Worm (Caenorhabditis elegans) whole organism, L2 larva: ENCODE data around the gene ZK688.4.
A peak's percentile ranks its signal among the peaks of the same experiment; 100 is the strongest.

Source experiments
- C34F6.9 ChIP-seq: fragments of 150-350 bp; optimal IDR thresholded peaks from 2 replicates; lab custom pipeline; 2014; ENCODE audit warnings: missing biosample characterization, missing genetic modification characterization
- F13H6.1 ChIP-seq: sonication (generic microtip); optimal IDR thresholded peaks from 2 replicates; lab custom pipeline; 2016; ENCODE audit warnings: missing genetic modification characterization, missing compliant biosample characterization
- R02D3.7 ChIP-seq: fragments of 150-350 bp; optimal IDR thresholded peaks from 2 replicates; lab custom pipeline; 2014; ENCODE audit warnings: missing biosample characterization, missing genetic modification characterization
- Y55F3AM.14 ChIP-seq: fragments of 200-800 bp; sonication (Bioruptor generic); optimal IDR thresholded peaks from 2 replicates; lab custom pipeline; 2018; ENCODE audit warnings: mild to moderate bottlenecking, missing genetic modification characterization, missing compliant biosample characterization
- ZK546.5 ChIP-seq: sonication (generic microtip); optimal IDR thresholded peaks from 2 replicates; lab custom pipeline; 2017; ENCODE audit warnings: missing biosample characterization, missing genetic modification characterization
- alr-1 ChIP-seq: fragments of 150-350 bp; optimal IDR thresholded peaks from 2 replicates; lab custom pipeline; 2014; ENCODE audit warnings: missing biosample characterization, missing genetic modification characterization
- ama-1 ChIP-seq: fragments of 150-350 bp; optimal IDR thresholded peaks from 2 replicates; lab custom pipeline; 2018; ENCODE audit warnings: inconsistent platforms
- blmp-1 ChIP-seq: sonication (generic microtip); optimal IDR thresholded peaks from 2 replicates; lab custom pipeline; 2017; ENCODE audit warnings: missing genetic modification characterization, mild to moderate bottlenecking, missing compliant biosample characterization, antibody characterized with exemption, moderate library complexity; ENCODE audit not compliant: insufficient read depth
- ceh-16 ChIP-seq: fragments of 150-350 bp; optimal IDR thresholded peaks from 2 replicates; lab custom pipeline; 2014; ENCODE audit warnings: missing biosample characterization, missing genetic modification characterization
- ceh-82 ChIP-seq: fragments of 150-350 bp; optimal IDR thresholded peaks from 2 replicates; lab custom pipeline; 2014; ENCODE audit warnings: missing biosample characterization, missing genetic modification characterization
- crh-2 ChIP-seq: sonication (generic microtip); optimal IDR thresholded peaks from 2 replicates; lab custom pipeline; 2017; ENCODE audit warnings: missing biosample characterization, missing genetic modification characterization
- egl-27 ChIP-seq: sonication (generic microtip); optimal IDR thresholded peaks from 3 replicates; lab custom pipeline; 2017; ENCODE audit warnings: missing biosample characterization, missing genetic modification reagents, missing genetic modification characterization
- elt-1 ChIP-seq: fragments of 150-350 bp; optimal IDR thresholded peaks from 2 replicates; lab custom pipeline; 2014; ENCODE audit warnings: missing biosample characterization, missing genetic modification characterization
- elt-3 ChIP-seq: sonication (generic microtip); optimal IDR thresholded peaks from 2 replicates; lab custom pipeline; 2017; ENCODE audit warnings: missing biosample characterization, missing genetic modification characterization
- fos-1 ChIP-seq: fragments of 150-350 bp; optimal IDR thresholded peaks from 2 replicates; lab custom pipeline; 2014; ENCODE audit warnings: missing biosample characterization, missing genetic modification characterization
- gmeb-1 ChIP-seq: fragments of 150-350 bp; optimal IDR thresholded peaks from 2 replicates; lab custom pipeline; 2014; ENCODE audit warnings: missing biosample characterization, missing genetic modification characterization
- lin-11 ChIP-seq: fragments of 150-350 bp; sonication (generic microtip); optimal IDR thresholded peaks from 2 replicates; lab custom pipeline; 2014; ENCODE audit warnings: missing biosample characterization, missing genetic modification characterization, inconsistent platforms, mixed read lengths
- lin-39 ChIP-seq: fragments of 150-350 bp; optimal IDR thresholded peaks from 2 replicates; lab custom pipeline; 2014; ENCODE audit warnings: missing biosample characterization, missing genetic modification reagents, missing genetic modification characterization
- lsy-2 ChIP-seq, 2 experiments: fragments of 150-350 bp in 1 of 2; sonication (generic microtip) in 1 of 2; optimal IDR thresholded peaks; 2 replicates each; lab custom pipeline; 2014 to 2017; ENCODE audit warnings: missing biosample characterization in 2 of 2, missing genetic modification characterization in 2 of 2
- mab-5 ChIP-seq: fragments of 150-350 bp; optimal IDR thresholded peaks from 2 replicates; lab custom pipeline; 2014; ENCODE audit warnings: missing biosample characterization, missing genetic modification characterization
- mbf-1 ChIP-seq: sonication (generic microtip); optimal IDR thresholded peaks from 2 replicates; lab custom pipeline; 2017; ENCODE audit warnings: missing biosample characterization, missing genetic modification characterization
- mdl-1 ChIP-seq, 2 experiments: fragments of 150-350 bp in 1 of 2; sonication (generic microtip) in 1 of 2; optimal IDR thresholded peaks; 2 replicates each; lab custom pipeline; 2017; ENCODE audit warnings: missing biosample characterization in 2 of 2, missing genetic modification characterization in 2 of 2
- nhr-11 ChIP-seq: fragments of 150-350 bp; optimal IDR thresholded peaks from 2 replicates; lab custom pipeline; 2014; ENCODE audit warnings: missing biosample characterization, missing genetic modification characterization
- nhr-129 ChIP-seq: fragments of 150-350 bp; optimal IDR thresholded peaks from 2 replicates; lab custom pipeline; 2014; ENCODE audit warnings: missing biosample characterization, missing genetic modification characterization
- nhr-21 ChIP-seq: fragments of 150-350 bp; optimal IDR thresholded peaks from 2 replicates; lab custom pipeline; 2014; ENCODE audit warnings: missing biosample characterization, missing genetic modification characterization
- nhr-237 ChIP-seq: fragments of 150-350 bp; optimal IDR thresholded peaks from 2 replicates; lab custom pipeline; 2014; ENCODE audit warnings: missing biosample characterization, missing genetic modification characterization
- nhr-25 ChIP-seq: fragments of 150-350 bp; sonication (generic microtip); optimal IDR thresholded peaks from 3 replicates; lab custom pipeline; 2014; ENCODE audit warnings: missing biosample characterization, missing genetic modification characterization
- nhr-6 ChIP-seq: fragments of 150-350 bp; optimal IDR thresholded peaks from 2 replicates; lab custom pipeline; 2014; ENCODE audit warnings: missing biosample characterization, missing genetic modification characterization
- nhr-77 ChIP-seq: fragments of 150-350 bp; optimal IDR thresholded peaks from 2 replicates; lab custom pipeline; 2014; ENCODE audit warnings: missing biosample characterization, missing genetic modification characterization
- sem-4 ChIP-seq: fragments of 150-350 bp; optimal IDR thresholded peaks from 2 replicates; lab custom pipeline; 2014; ENCODE audit warnings: missing biosample characterization, missing genetic modification reagents, missing genetic modification characterization
- skn-1 ChIP-seq: sonication (generic microtip); optimal IDR thresholded peaks from 2 replicates; lab custom pipeline; 2017; ENCODE audit warnings: missing biosample characterization, missing genetic modification characterization
- sma-3 ChIP-seq: sonication (generic microtip); optimal IDR thresholded peaks from 2 replicates; lab custom pipeline; 2016; ENCODE audit warnings: missing genetic modification reagents, missing genetic modification characterization, missing compliant biosample characterization
- sma-9 ChIP-seq, 2 experiments: fragments of 150-350 bp in 1 of 2; sonication (generic microtip) in 1 of 2; optimal IDR thresholded peaks; 2 replicates each; lab custom pipeline; 2014 to 2016; ENCODE audit warnings: missing genetic modification characterization in 2 of 2, mild to moderate bottlenecking in 1 of 2, missing biosample characterization in 1 of 2, missing compliant biosample characterization in 1 of 2, missing genetic modification reagents in 1 of 2, moderate library complexity in 1 of 2
- snpc-4 ChIP-seq: fragments of 150-350 bp; optimal IDR thresholded peaks from 2 replicates; lab custom pipeline; 2014; ENCODE audit warnings: missing biosample characterization, missing genetic modification characterization
- unc-39 ChIP-seq: fragments of 150-350 bp; optimal IDR thresholded peaks from 2 replicates; lab custom pipeline; 2014; ENCODE audit warnings: missing biosample characterization, missing genetic modification characterization
- unc-55 ChIP-seq: fragments of 150-350 bp; sonication (generic microtip); optimal IDR thresholded peaks from 3 replicates; lab custom pipeline; 2014; ENCODE audit warnings: missing biosample characterization, missing genetic modification reagents, missing genetic modification characterization
- unc-62 ChIP-seq: fragments of 150-350 bp; optimal IDR thresholded peaks from 2 replicates; lab custom pipeline; 2014; ENCODE audit warnings: missing biosample characterization, missing genetic modification reagents, missing genetic modification characterization
- zag-1 ChIP-seq: fragments of 150-350 bp; optimal IDR thresholded peaks from 2 replicates; lab custom pipeline; 2014; ENCODE audit warnings: missing biosample characterization, missing genetic modification characterization
- ztf-4 ChIP-seq: fragments of 150-350 bp; optimal IDR thresholded peaks from 2 replicates; lab custom pipeline; 2014; ENCODE audit warnings: missing biosample characterization, missing genetic modification characterization

ZK688.4 gene

ce11 chrIII:7878852-7879329 lies 15.9 kb upstream of the ZK688.4 start, which contains the start of gene sup-18:
Gene sup-18 (minus strand): TSS chrIII:7878902.
- TF ChIP-seq F13H6.1 (tag; lab: Kevin White, UChicago) (no peak), mab-5 (tag; lab: Kevin White, UChicago) (no peak)

DNA sequence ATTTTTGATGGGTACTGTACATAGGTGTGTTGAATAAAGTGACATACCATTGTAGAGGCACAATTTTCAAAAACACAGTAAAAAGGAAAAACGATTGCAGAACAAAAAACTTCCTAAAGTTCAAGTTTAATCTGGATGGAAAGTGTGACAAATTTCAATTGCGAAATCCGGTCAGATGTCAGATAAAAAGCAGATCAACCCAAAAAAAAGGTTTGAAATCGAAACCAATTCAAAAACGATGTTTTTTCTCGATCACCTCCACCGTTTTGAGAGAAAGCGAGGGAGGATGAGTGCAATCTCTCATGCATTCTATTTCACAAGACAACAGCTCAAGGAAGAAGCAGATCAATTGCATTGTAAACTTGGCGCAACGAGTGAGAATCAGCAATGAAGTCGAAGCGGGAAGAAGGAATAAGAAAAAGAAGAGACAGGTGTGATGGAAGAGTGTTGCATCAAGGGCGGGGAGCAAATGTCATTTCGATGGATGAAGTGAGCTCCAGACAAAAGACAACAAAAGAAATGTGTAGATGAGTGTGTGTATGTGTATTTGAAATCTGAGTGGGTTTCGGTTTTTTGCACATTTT lies 14.6 kb upstream of the ZK688.4 start:
- TF ChIP-seq nhr-129, result peak; percentile 77
- no peak for TF ChIP-seq lin-39 (tag; lab: Kevin White, UChicago)
- TF ChIP-seq nhr-25, result no peak
- TF ChIP-seq F13H6.1 (tag; lab: Kevin White, UChicago), result peak; percentile 46
- no peak for TF ChIP-seq Y55F3AM.14
- peak; percentile 49 for TF ChIP-seq C34F6.9
- TF ChIP-seq mbf-1 (tag; lab: Kevin White, UChicago), result no peak
- peak in 1 of 2 experiments; percentile 26 for TF ChIP-seq lsy-2 (tag; optimal IDR thresholded peaks at IDR 0.05; lab: Kevin White, UChicago)
- peak; percentile 22 for TF ChIP-seq sma-9 (GFP tag; optimal IDR thresholded peaks at IDR 0.05; lab: Kevin White, UChicago)
- TF ChIP-seq sma-9 (tag; optimal IDR thresholded peaks at IDR 0.05; lab: Kevin White, UChicago), result no peak
- TF ChIP-seq, all 48 proteins: peak for 5

ce11 chrIII:7882900-7883299 lies 11.9 kb upstream of the ZK688.4 start, which contains the start of gene ZK688.9:
Gene ZK688.9 (minus strand): TSS chrIII:7883000.
- TF ChIP-seq R02D3.7, result no peak
- no peak for TF ChIP-seq egl-27 (tag; lab: Kevin White, UChicago)
- no peak for TF ChIP-seq lsy-2 (tag; optimal IDR thresholded peaks at IDR 0.05; lab: Kevin White, UChicago)
- no peak for TF ChIP-seq sma-3 (GFP tag; lab: Kevin White, UChicago)
- TF ChIP-seq lin-39 (tag; lab: Kevin White, UChicago), result no peak
- TF ChIP-seq unc-39, result no peak
- TF ChIP-seq unc-62, result no peak
- TF ChIP-seq nhr-21 (tag; lab: Kevin White, UChicago), result no peak

ce11 chrIII:7884863-7885262 lies 10.0 kb upstream of the ZK688.4 start, which contains the start of gene ZK688.11:
Gene ZK688.11 (minus strand): TSS chrIII:7884963.
- TF ChIP-seq elt-3, result no peak
- no peak for TF ChIP-seq gmeb-1 (tag; lab: Kevin White, UChicago)
- TF ChIP-seq blmp-1 (tag; lab: Kevin White, UChicago), result no peak

DNA sequence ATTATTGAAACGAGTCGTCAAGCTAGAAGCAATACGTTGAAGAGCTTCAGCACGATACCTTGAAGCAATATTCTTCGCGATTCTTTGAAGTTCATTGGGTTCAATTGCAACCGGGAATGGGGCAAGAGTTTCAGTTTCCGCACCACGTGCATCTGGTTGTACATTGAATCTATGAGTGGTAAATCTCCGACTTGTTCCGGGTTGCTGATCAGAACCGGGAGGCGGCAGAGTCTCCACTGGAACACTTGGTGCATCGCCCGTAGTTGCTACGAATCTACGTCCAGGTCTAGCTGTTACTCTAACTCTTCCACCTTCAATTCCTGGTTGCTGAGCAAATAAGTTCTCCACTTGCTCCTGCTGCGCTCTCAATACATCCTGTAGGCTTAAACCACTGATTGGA lies 5.8 kb upstream of the ZK688.4 start:
- no peak for TF ChIP-seq mdl-1 (tag; optimal IDR thresholded peaks at IDR 0.05; lab: Kevin White, UChicago)
- TF ChIP-seq snpc-4 (tag; lab: Kevin White, UChicago), result no peak
- no peak for TF ChIP-seq fos-1 (tag; lab: Kevin White, UChicago)
- TF ChIP-seq ceh-16 (tag; lab: Kevin White, UChicago), result no peak

DNA sequence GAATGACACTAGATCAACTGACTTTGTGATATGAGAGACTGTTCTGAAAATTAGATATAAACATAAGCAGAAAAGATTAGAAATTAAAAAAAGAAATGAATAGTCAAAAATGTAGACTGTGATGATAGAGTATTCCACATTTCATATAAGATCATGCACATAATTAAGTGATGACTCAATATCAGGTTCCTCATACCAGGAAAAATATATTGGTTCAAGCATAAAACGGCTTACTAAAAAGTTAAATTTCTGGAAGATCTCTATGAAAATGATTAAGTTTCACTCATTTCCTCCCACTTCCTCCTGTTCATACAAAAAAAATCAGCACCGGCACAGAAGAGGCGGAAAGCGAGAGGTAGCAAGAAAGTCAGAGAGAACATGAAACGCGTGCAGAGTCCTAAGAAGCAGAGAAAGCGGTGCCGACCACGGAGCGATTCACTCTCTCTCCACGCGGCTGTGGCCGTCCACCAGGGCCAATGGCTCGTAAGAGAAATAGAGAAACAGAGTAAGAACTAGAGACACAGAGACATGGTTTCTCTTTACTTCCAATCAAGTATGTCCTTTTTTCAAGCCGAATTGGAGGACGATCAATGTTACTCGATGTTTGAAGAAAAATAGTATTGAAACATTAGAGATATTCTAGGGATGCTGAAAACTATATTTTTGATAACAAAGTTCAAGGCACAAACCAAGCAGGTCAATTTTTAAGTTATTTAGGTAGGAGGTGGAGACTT lies 3.1 kb upstream of the ZK688.4 start, which contains the start of the genes ZK688.5 and fahd-1:
Gene ZK688.5, minus strand, starts transcription at position 51 of the 734 bp plus-strand sequence.
Gene fahd-1, plus strand, starts transcription at position 684 of the 734 bp plus-strand sequence.
- no peak for TF ChIP-seq ceh-82 (tag; lab: Kevin White, UChicago)
- TF ChIP-seq nhr-6 (tag; lab: Kevin White, UChicago), result no peak
- no peak for TF ChIP-seq unc-39
- TF ChIP-seq ama-1, result peak; percentile 35
- peak; percentile 70 for TF ChIP-seq sma-3 (GFP tag; lab: Kevin White, UChicago)
- TF ChIP-seq sma-9 (GFP tag; optimal IDR thresholded peaks at IDR 0.05; lab: Kevin White, UChicago), result peak; percentile 84
- no peak for TF ChIP-seq sma-9 (tag; optimal IDR thresholded peaks at IDR 0.05; lab: Kevin White, UChicago)
- TF ChIP-seq alr-1 (tag; lab: Kevin White, UChicago), result no peak
- TF ChIP-seq R02D3.7, result no peak
- no peak for TF ChIP-seq lin-39 (tag; lab: Kevin White, UChicago)
- peak; percentile 78 for TF ChIP-seq unc-55 (GFP tag; lab: Kevin White, UChicago)
- no peak for TF ChIP-seq nhr-77 (tag; lab: Kevin White, UChicago)
- TF ChIP-seq nhr-25, result peak; percentile 88
- no peak for TF ChIP-seq skn-1
- peak; percentile 87 for TF ChIP-seq blmp-1 (tag; lab: Kevin White, UChicago)
- TF ChIP-seq ztf-4 (tag; lab: Kevin White, UChicago), result peak; percentile 18
- TF ChIP-seq unc-62, result no peak
- TF ChIP-seq C34F6.9, result peak; percentile 87
- no peak for TF ChIP-seq nhr-11
- peak; percentile 67 for TF ChIP-seq sem-4 (tag; lab: Kevin White, UChicago)
- TF ChIP-seq zag-1, result peak; percentile 16
- no peak for TF ChIP-seq lin-11 (tag; lab: Kevin White, UChicago)
- TF ChIP-seq crh-2 (tag; lab: Kevin White, UChicago), result peak; percentile 85
- peak; percentile 82 for TF ChIP-seq nhr-129
- TF ChIP-seq mdl-1 (tag; optimal IDR thresholded peaks at IDR 0.05; lab: Kevin White, UChicago), result peak; percentile 52 to 80
- no peak for TF ChIP-seq mab-5 (tag; lab: Kevin White, UChicago)
- no peak for TF ChIP-seq nhr-237
- no peak for TF ChIP-seq elt-1 (tag; lab: Kevin White, UChicago)
- TF ChIP-seq ZK546.5 (tag; lab: Kevin White, UChicago), result no peak
